Worm (Caenorhabditis elegans): ENCODE results near the gene C56A3.8.

C56A3.8 gene

DNA sequence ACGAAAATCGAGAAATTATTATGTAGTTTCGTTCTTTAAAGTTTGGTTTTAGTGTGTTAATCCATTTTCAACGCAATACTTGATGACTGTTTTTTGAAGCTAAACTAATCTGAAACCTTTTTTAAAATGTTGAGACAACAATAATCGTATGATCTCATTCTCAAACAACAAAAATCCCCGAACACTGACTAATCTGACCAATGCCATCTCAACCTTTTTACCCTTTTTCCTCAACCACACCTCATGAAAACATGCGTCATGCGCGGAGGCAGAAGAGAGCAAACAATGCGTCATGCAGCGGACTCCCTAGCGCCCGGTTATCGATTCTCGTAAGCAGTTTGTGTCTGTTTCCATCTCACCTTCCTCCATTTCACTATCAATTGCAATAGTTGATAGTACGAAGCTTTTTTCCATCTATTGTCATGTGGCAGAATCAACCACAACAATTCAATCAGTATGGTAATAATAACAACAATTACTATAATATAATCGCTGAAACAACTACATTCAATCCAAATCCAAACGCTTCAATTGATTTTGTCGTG, 11.7 kb downstream of the C56A3.8 start, which contains the start of gene C50B8.4:
Gene C50B8.4, plus strand, starts transcription at position 299 of the 545 bp plus-strand sequence.
- no peak for TF ChIP-seq efl-3 (GFP tag; optimal IDR thresholded peaks at IDR 0.05)
- TF ChIP-seq elt-2 (tag; optimal IDR thresholded peaks at IDR 0.05) = peak; percentile 45
- TF ChIP-seq lin-35 (GFP tag; optimal IDR thresholded peaks at IDR 0.05) = peak in 1 of 2 experiments; percentile 32
- TF ChIP-seq ceh-8 (GFP tag; optimal IDR thresholded peaks at IDR 0.05) = no peak

- TF ChIP-seq C16A3.4 (tag; optimal IDR thresholded peaks at IDR 0.05) (no peak), unc-86 (tag; optimal IDR thresholded peaks at IDR 0.05) (no peak), fkh-4 (tag; optimal IDR thresholded peaks at IDR 0.05; ENCODE audit: borderline replicate concordance) (no peak), pag-3 (tag; optimal IDR thresholded peaks at IDR 0.05; ENCODE audit: borderline replicate concordance, insufficient read depth) (no peak), rnt-1 (tag; optimal IDR thresholded peaks at IDR 0.05) (no peak), fos-1 (tag; optimal IDR thresholded peaks at IDR 0.05) (no peak), lin-15B (tag; optimal IDR thresholded peaks at IDR 0.05) (no peak), C34B4.2 (tag; optimal IDR thresholded peaks at IDR 0.05) (no peak), nhr-11 (tag; optimal IDR thresholded peaks at IDR 0.05) (no peak), pax-3 (tag; optimal IDR thresholded peaks at IDR 0.05) (no peak), ceh-8 (GFP tag; optimal IDR thresholded peaks at IDR 0.05) (no peak), isw-1 (GFP tag; IDR thresholded peaks at IDR 0.05) (no peak), ceh-63 (GFP tag; optimal IDR thresholded peaks at IDR 0.05) (no peak), lir-3 (tag; optimal IDR thresholded peaks at IDR 0.05; ENCODE audit: poor library complexity) (no peak), dsc-1 (tag; optimal IDR thresholded peaks at IDR 0.05) (no peak), nhr-237 (tag; optimal IDR thresholded peaks at IDR 0.05) (no peak), unc-30 (tag; optimal IDR thresholded peaks at IDR 0.05) (no peak), lin-14 (GFP tag; optimal IDR thresholded peaks at IDR 0.05) (no peak), unc-130 (tag; optimal IDR thresholded peaks at IDR 0.05) (no peak), nhr-20 (tag; optimal IDR thresholded peaks at IDR 0.05) (no peak)
These were observed 15.8 kb downstream of the C56A3.8 start for ce11 chrV:13575866-13576265.

DNA sequence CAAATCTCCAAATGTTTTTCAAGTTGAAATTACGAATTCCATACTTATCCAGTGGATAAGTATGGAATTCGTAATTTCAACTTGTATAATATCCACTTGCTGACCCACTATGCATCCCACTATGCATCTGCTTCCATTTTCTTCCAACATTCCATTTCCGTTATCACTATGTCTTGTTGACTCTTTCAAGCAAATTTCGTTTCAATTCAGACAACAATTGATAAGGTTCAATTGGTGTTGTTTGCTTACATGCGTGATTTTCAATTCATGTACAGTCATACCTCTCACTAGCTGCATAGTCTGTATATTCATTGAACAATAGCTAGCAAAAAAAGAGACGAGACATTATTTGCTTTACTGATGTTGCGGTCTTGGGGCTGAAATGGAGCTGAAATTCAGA, 16.8 kb downstream of the C56A3.8 start:
- no peak for TF ChIP-seq aly-2 (tag; optimal IDR thresholded peaks at IDR 0.05)
- TF ChIP-seq swsn-7 (tag; optimal IDR thresholded peaks at IDR 0.05) = no peak
- peak; percentile 66 for TF ChIP-seq pqm-1 (tag; optimal IDR thresholded peaks at IDR 0.05)
- peak; percentile 62 for TF ChIP-seq elt-2 (tag; optimal IDR thresholded peaks at IDR 0.05)
- TF ChIP-seq lin-35 (GFP tag; optimal IDR thresholded peaks at IDR 0.05) = peak in 1 of 2 experiments; percentile 43
- peak; percentile 3 for TF ChIP-seq jun-1 (tag; optimal IDR thresholded peaks at IDR 0.05)

DNA sequence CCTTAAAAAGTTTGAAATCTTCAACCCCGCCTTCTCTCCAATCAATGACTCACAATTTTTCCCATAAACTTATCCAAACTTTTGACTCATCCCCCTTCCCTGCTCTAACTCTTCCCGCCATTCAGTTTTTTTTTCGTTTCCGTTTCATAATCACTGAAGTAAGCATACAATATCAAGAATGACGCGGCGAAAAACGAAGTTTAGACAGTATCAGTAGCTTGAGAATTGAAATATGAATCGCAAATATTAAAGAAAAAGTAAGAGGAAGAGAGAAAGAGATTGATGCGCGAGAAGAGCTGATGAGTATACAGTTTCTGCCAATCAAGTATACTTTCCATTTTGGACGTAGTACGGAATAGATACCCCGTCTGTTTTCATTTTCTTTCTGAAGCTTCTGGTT, 17.4 kb downstream of the C56A3.8 start:
- no peak for TF ChIP-seq alr-1 (tag; optimal IDR thresholded peaks at IDR 0.05; ENCODE audit: borderline replicate concordance)
- TF ChIP-seq ama-1 (optimal IDR thresholded peaks at IDR 0.05) = no peak
- TF ChIP-seq nhr-77 (tag; optimal IDR thresholded peaks at IDR 0.05) = no peak
- TF ChIP-seq sup-37 (GFP tag; optimal IDR thresholded peaks at IDR 0.05) = no peak

ce11 chrV:13578637-13579036, 18.6 kb downstream of the C56A3.8 start, which contains the start of gene C50B8.6:
TSS of gene C50B8.6 (plus strand) at chrV:13578972.
- TF ChIP-seq elt-2 (tag; optimal IDR thresholded peaks at IDR 0.05) = peak; percentile 39
- no peak for TF ChIP-seq ces-1 (GFP tag; optimal IDR thresholded peaks at IDR 0.05)
- no peak for TF ChIP-seq tbx-2 (tag; optimal IDR thresholded peaks at IDR 0.05)
- no peak for TF ChIP-seq zag-1 (tag; optimal IDR thresholded peaks at IDR 0.05)
- TF ChIP-seq nhr-28 (tag; optimal IDR thresholded peaks at IDR 0.05) = no peak
- no peak for TF ChIP-seq nhr-76 (tag; optimal IDR thresholded peaks at IDR 0.05)
- no peak for TF ChIP-seq jun-1 (tag; optimal IDR thresholded peaks at IDR 0.05)
- TF ChIP-seq mef-2 (tag; optimal IDR thresholded peaks at IDR 0.05) = no peak

All from whole organism, L1 larva.